Worm (Caenorhabditis elegans): Measurements from ENCODE around the gene W04G3.10.

DNA sequence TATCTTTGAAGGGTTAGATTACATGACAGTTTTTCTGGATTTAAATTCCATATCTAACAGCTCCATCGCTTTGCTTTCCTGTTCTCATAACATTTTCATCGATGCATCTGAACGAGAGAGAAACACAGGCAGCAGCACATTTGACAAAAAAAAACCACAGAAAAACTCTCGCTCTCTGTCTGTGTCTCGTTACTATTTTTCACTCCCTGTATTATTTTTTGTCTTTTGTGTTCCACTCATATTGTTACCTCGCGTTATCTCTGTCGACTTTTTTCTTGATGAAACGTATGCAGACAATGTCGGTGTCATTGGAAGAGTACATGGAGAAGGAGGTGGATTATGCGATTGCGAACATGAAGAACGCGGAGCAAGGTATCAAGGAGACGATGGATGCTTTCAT, 10.9 kb upstream of the W04G3.10 start, which contains the start of gene W04G3.11:
- TF ChIP-seq hlh-13 (GFP tag; optimal IDR thresholded peaks at IDR 0.05) (no peak), unc-3 (GFP tag; conservative IDR thresholded peaks at IDR 0.05) (no peak), unc-3 (tag; optimal IDR thresholded peaks at IDR 0.05) (no peak), zip-5 (tag; optimal IDR thresholded peaks at IDR 0.05) (no peak), rnt-1 (tag; optimal IDR thresholded peaks at IDR 0.05) (no peak), lim-6 (tag; optimal IDR thresholded peaks at IDR 0.05) (no peak), F13H6.1 (tag; optimal IDR thresholded peaks at IDR 0.05) (no peak), sox-2 (GFP tag; IDR thresholded peaks at IDR 0.05) (no peak), nhr-11 (tag; optimal IDR thresholded peaks at IDR 0.05) (no peak), unc-55 (GFP tag; optimal IDR thresholded peaks at IDR 0.05) (no peak), lin-11 (tag; optimal IDR thresholded peaks at IDR 0.05) (no peak), pqm-1 (tag; optimal IDR thresholded peaks at IDR 0.05) (no peak), dve-1 (tag; optimal IDR thresholded peaks at IDR 0.05) (no peak), Y22D7AL.16 (tag; optimal IDR thresholded peaks at IDR 0.05) (no peak)
